1 fruit fly cellular context compared by ENCODE assay signal in genomic region chrX:18647961-18648360, dm6.
A peak's percentile ranks its signal among the peaks of the same experiment; 100 is the strongest.
TF ChIP-seq lines count a peak whose summit lies in the region.

Nup35 (plus strand) TSS chrX:18648182.

TF ChIP-seq in whole organism, embryonic, 481 proteins besides CTCF, POLR2A, EP300 and RAD21 (continued from another document):
- TF ChIP-seq al (GFP tag; IDR thresholded peaks at IDR 0.05; lab: Robert Waterston, UW) (0 out of 2 replicates have a peak, but pooled peaks have one; percentile 10), CG18476 (GFP tag; optimal IDR thresholded peaks at IDR 0.05; lab: Kevin White, UChicago) (no peak), amos (GFP tag; IDR thresholded peaks at IDR 0.05; lab: Robert Waterston, UW; ENCODE audit: partially characterized antibody) (peak; percentile 81), Dad (GFP tag; optimal IDR thresholded peaks at IDR 0.05; lab: Kevin White, UChicago) (no peak), gem (tag; optimal IDR thresholded peaks at IDR 0.05; lab: Kevin White, UChicago) (no peak), Meics (GFP tag; optimal IDR thresholded peaks at IDR 0.05; lab: Kevin White, UChicago) (no peak), chinmo (GFP tag; IDR thresholded peaks at IDR 0.05; lab: Robert Waterston, UW; ENCODE audit: partially characterized antibody) (0 out of 4 replicates have a peak, but pooled peaks have one; percentile 14), CG17568 (GFP tag; optimal IDR thresholded peaks at IDR 0.05; lab: Kevin White, UChicago) (no peak), bbx (GFP tag; IDR thresholded peaks at IDR 0.05; lab: Robert Waterston, UW; ENCODE audit: partially characterized antibody) (peak; percentile 75), pan (optimal IDR thresholded peaks at IDR 0.05; lab: Kevin White, UChicago) (no peak), pan (GFP tag; optimal IDR thresholded peaks at IDR 0.05 in 1 of 2, IDR thresholded peaks at IDR 0.05 in 1 of 2) (no peak), Dref (GFP tag; IDR thresholded peaks at IDR 0.05; lab: Robert Waterston, UW) (peak; percentile 85), hb (GFP tag; IDR thresholded peaks at IDR 0.05; lab: Robert Waterston, UW; ENCODE audit: partially characterized antibody) (peak; percentile 74), hbn (GFP tag; IDR thresholded peaks at IDR 0.05; lab: Robert Waterston, UW; ENCODE audit: partially characterized antibody) (peak; percentile 46), Doc3 (GFP tag; IDR thresholded peaks at IDR 0.05; lab: Robert Waterston, UW; ENCODE audit: partially characterized antibody) (peak; percentile 70), CG14860 (GFP tag; IDR thresholded peaks at IDR 0.05; lab: Robert Waterston, UW; ENCODE audit: partially characterized antibody) (peak; percentile 70), Bgb (GFP tag; IDR thresholded peaks at IDR 0.05; lab: Robert Waterston, UW; ENCODE audit: partially characterized antibody) (peak; percentile 77), CG32767 (GFP tag; IDR thresholded peaks at IDR 0.05; lab: Robert Waterston, UW) (no peak), CG7839 (tag; optimal IDR thresholded peaks at IDR 0.05; lab: Kevin White, UChicago) (no peak), jigr1 (GFP tag; IDR thresholded peaks at IDR 0.05; lab: Robert Waterston, UW) (no peak), sens (GFP tag; lab: Kevin White, UChicago) (peak; percentile 36), Lhr (GFP tag; optimal IDR thresholded peaks at IDR 0.05; lab: Kevin White, UChicago) (peak; percentile 43), CG32772 (GFP tag; IDR thresholded peaks at IDR 0.05; lab: Robert Waterston, UW) (no peak), stc (GFP tag; IDR thresholded peaks at IDR 0.05; lab: Robert Waterston, UW) (no peak), CG3838 (GFP tag; optimal IDR thresholded peaks at IDR 0.05; lab: Kevin White, UChicago) (no peak), CG10431 (GFP tag; optimal IDR thresholded peaks at IDR 0.05; lab: Kevin White, UChicago) (no peak), NC2β (GFP tag; optimal IDR thresholded peaks at IDR 0.05; lab: Kevin White, UChicago) (no peak), CG17912 (GFP tag; optimal IDR thresholded peaks at IDR 0.05; lab: Kevin White, UChicago) (no peak), CG42726 (GFP tag; IDR thresholded peaks at IDR 0.05; lab: Robert Waterston, UW; ENCODE audit: partially characterized antibody) (peak; percentile 68; the same call in 1 of the 2 replicates), CkIIα-i1 (GFP tag; IDR thresholded peaks at IDR 0.05; lab: Robert Waterston, UW) (peak; percentile 72), PHDP (tag; optimal IDR thresholded peaks at IDR 0.05; lab: Kevin White, UChicago) (no peak), aop (GFP tag; IDR thresholded peaks at IDR 0.05; lab: Robert Waterston, UW) (no peak), CG2129 (GFP tag; IDR thresholded peaks at IDR 0.05; lab: Robert Waterston, UW; ENCODE audit: partially characterized antibody) (peak; percentile 53; the same call in 1 of the 2 replicates), CG9797 (GFP tag; optimal IDR thresholded peaks at IDR 0.05; lab: Kevin White, UChicago) (peak; percentile 35), twi (tag; optimal IDR thresholded peaks at IDR 0.05; lab: Kevin White, UChicago) (no peak), Myb (GFP tag; optimal IDR thresholded peaks at IDR 0.05; lab: Kevin White, UChicago) (peak; percentile 60), Trl (optimal IDR thresholded peaks at IDR 0.05; lab: Kevin White, UChicago) (no peak), Trl (GFP tag; optimal IDR thresholded peaks at IDR 0.05; lab: Kevin White, UChicago) (no peak), CG12104 (GFP tag; optimal IDR thresholded peaks at IDR 0.05; lab: Kevin White, UChicago) (no peak), fru (optimal IDR thresholded peaks at IDR 0.05; lab: Kevin White, UChicago) (no peak), HLHmδ (GFP tag; optimal IDR thresholded peaks at IDR 0.05; lab: Kevin White, UChicago) (no peak), MESR4 (GFP tag; optimal IDR thresholded peaks at IDR 0.05; lab: Kevin White, UChicago) (peak; percentile 48), btn (GFP tag; optimal IDR thresholded peaks at IDR 0.05; lab: Kevin White, UChicago) (no peak), CG34224 (GFP tag; IDR thresholded peaks at IDR 0.05; lab: Robert Waterston, UW; ENCODE audit: partially characterized antibody) (peak; percentile 72), CG11560 (tag; IDR thresholded peaks at IDR 0.05; lab: Robert Waterston, UW) (no peak), HLH4C (GFP tag; IDR thresholded peaks at IDR 0.05; lab: Robert Waterston, UW; ENCODE audit: partially characterized antibody) (peak; percentile 76), Eip74EF (GFP tag; optimal IDR thresholded peaks at IDR 0.05; lab: Kevin White, UChicago) (no peak), cas (GFP tag; IDR thresholded peaks at IDR 0.05; lab: Robert Waterston, UW) (no peak), CG3995 (GFP tag; optimal IDR thresholded peaks at IDR 0.05; lab: Kevin White, UChicago) (peak; percentile 4), C15 (GFP tag; IDR thresholded peaks at IDR 0.05; lab: Robert Waterston, UW) (no peak), repo (GFP tag; optimal IDR thresholded peaks at IDR 0.05; lab: Kevin White, UChicago) (no peak), CG16813 (GFP tag; IDR thresholded peaks at IDR 0.05; lab: Robert Waterston, UW; ENCODE audit: partially characterized antibody) (peak; percentile 78), klu (GFP tag; IDR thresholded peaks at IDR 0.05; lab: Robert Waterston, UW) (no peak), CG13287 (GFP tag; IDR thresholded peaks at IDR 0.05; lab: Robert Waterston, UW; ENCODE audit: partially characterized antibody) (peak; percentile 75), CG18619 (GFP tag; optimal IDR thresholded peaks at IDR 0.05; lab: Kevin White, UChicago) (no peak), z (GFP tag; IDR thresholded peaks at IDR 0.05; lab: Robert Waterston, UW) (no peak), Sry-δ (GFP tag; optimal IDR thresholded peaks at IDR 0.05; lab: Kevin White, UChicago) (peak; percentile 77), nmo (GFP tag; optimal IDR thresholded peaks at IDR 0.05; lab: Kevin White, UChicago) (peak; percentile 0), CG10959 (GFP tag; IDR thresholded peaks at IDR 0.05; lab: Robert Waterston, UW) (no peak), ewg (GFP tag; optimal IDR thresholded peaks at IDR 0.05; lab: Kevin White, UChicago) (no peak), Nf-YB (GFP tag; optimal IDR thresholded peaks at IDR 0.05; lab: Kevin White, UChicago) (no peak), abd-A (tag; optimal IDR thresholded peaks at IDR 0.05; lab: Kevin White, UChicago) (no peak), Oli (tag; optimal IDR thresholded peaks at IDR 0.05; lab: Kevin White, UChicago) (no peak), Hr51 (GFP tag; optimal IDR thresholded peaks at IDR 0.05; lab: Kevin White, UChicago) (no peak), so (GFP tag; IDR thresholded peaks at IDR 0.05; lab: Robert Waterston, UW) (no peak), CG3726 (GFP tag; IDR thresholded peaks at IDR 0.05; lab: Robert Waterston, UW) (no peak), Bteb2 (GFP tag; optimal IDR thresholded peaks at IDR 0.05; lab: Kevin White, UChicago) (no peak), MBD-R2 (GFP tag; IDR thresholded peaks at IDR 0.05; lab: Robert Waterston, UW) (peak; percentile 57), CG2116 (GFP tag; optimal IDR thresholded peaks at IDR 0.05; lab: Kevin White, UChicago) (peak; percentile 65), jing (GFP tag; optimal IDR thresholded peaks at IDR 0.05; lab: Kevin White, UChicago) (no peak), ato (GFP tag; IDR thresholded peaks at IDR 0.05; lab: Robert Waterston, UW; ENCODE audit: partially characterized antibody) (peak; percentile 56), vnd (GFP tag; IDR thresholded peaks at IDR 0.05; lab: Robert Waterston, UW; ENCODE audit: partially characterized antibody) (peak; percentile 63), CG1832 (GFP tag; optimal IDR thresholded peaks at IDR 0.05; lab: Kevin White, UChicago) (no peak), unc-4 (GFP tag; IDR thresholded peaks at IDR 0.05; lab: Robert Waterston, UW; ENCODE audit: partially characterized antibody) (peak; percentile 69), grau (tag; optimal IDR thresholded peaks at IDR 0.05; lab: Kevin White, UChicago) (no peak), Max (GFP tag; optimal IDR thresholded peaks at IDR 0.05; lab: Kevin White, UChicago) (no peak), pzg (GFP tag; optimal IDR thresholded peaks at IDR 0.05; lab: Kevin White, UChicago) (peak; percentile 55), Rfx (GFP tag; IDR thresholded peaks at IDR 0.05; lab: Robert Waterston, UW) (0 out of 2 replicates have a peak, but pooled peaks have one; percentile 5), mld (GFP tag; IDR thresholded peaks at IDR 0.05; lab: Robert Waterston, UW; ENCODE audit: partially characterized antibody) (peak; percentile 77), stwl (tag; optimal IDR thresholded peaks at IDR 0.05; lab: Kevin White, UChicago) (no peak), Mes4 (GFP tag; optimal IDR thresholded peaks at IDR 0.05; lab: Kevin White, UChicago) (no peak), Aef1 (GFP tag; IDR thresholded peaks at IDR 0.05; lab: Robert Waterston, UW) (no peak), tna (GFP tag; IDR thresholded peaks at IDR 0.05; lab: Robert Waterston, UW; ENCODE audit: partially characterized antibody) (peak; percentile 66), CoRest (tag; optimal IDR thresholded peaks at IDR 0.05; lab: Kevin White, UChicago) (peak; percentile 34), Ets65A (GFP tag; lab: Kevin White, UChicago) (peak; percentile 70), nerfin-2 (GFP tag; IDR thresholded peaks at IDR 0.05; lab: Robert Waterston, UW; ENCODE audit: partially characterized antibody) (peak; percentile 49), crp (GFP tag; optimal IDR thresholded peaks at IDR 0.05; lab: Kevin White, UChicago) (peak in 1 of 2 experiments; percentile 67), gsb (GFP tag; IDR thresholded peaks at IDR 0.05; lab: Robert Waterston, UW) (no peak), CG6683 (GFP tag; optimal IDR thresholded peaks at IDR 0.05; lab: Kevin White, UChicago) (no peak), knrl (GFP tag; IDR thresholded peaks at IDR 0.05; lab: Robert Waterston, UW; ENCODE audit: partially characterized antibody) (peak; percentile 78), pum (GFP tag; optimal IDR thresholded peaks at IDR 0.05; lab: Kevin White, UChicago) (no peak), Dll (GFP tag; IDR thresholded peaks at IDR 0.05; lab: Robert Waterston, UW; ENCODE audit: partially characterized antibody) (peak; percentile 80), NC2α (GFP tag; optimal IDR thresholded peaks at IDR 0.05; lab: Kevin White, UChicago) (no peak), Opbp (GFP tag; IDR thresholded peaks at IDR 0.05; lab: Robert Waterston, UW; ENCODE audit: partially characterized antibody) (peak; percentile 77; the same call in 2 of the 3 replicates), CG11085 (GFP tag; IDR thresholded peaks at IDR 0.05; lab: Robert Waterston, UW) (no peak), CG12219 (GFP tag; optimal IDR thresholded peaks at IDR 0.05; lab: Kevin White, UChicago) (no peak), CG8290 (GFP tag; optimal IDR thresholded peaks at IDR 0.05; lab: Kevin White, UChicago) (peak; percentile 38), CG8290 (tag; optimal IDR thresholded peaks at IDR 0.05; lab: Kevin White, UChicago) (peak; percentile 62 to 73)
